Worm (Caenorhabditis elegans) whole organism, L4 larva: Measurements from ENCODE around the gene F47B8.2.

Experiments used
- F10B5.3 ChIP-seq: sonication (generic microtip); optimal IDR thresholded peaks from 2 replicates; lab custom pipeline; 2016; ENCODE audit warnings: mild to moderate bottlenecking, missing genetic modification characterization, missing compliant biosample characterization
- F44E2.7 ChIP-seq: fragments of 200-800 bp; sonication (Bioruptor generic); IDR thresholded peaks from 2 replicates; pipeline ENCODE4 v2.1.2; 2022; ENCODE audit warnings: missing genetic modification characterization, missing compliant biosample characterization
- R02D3.7 ChIP-seq: fragments of 150-350 bp; sonication (generic microtip); optimal IDR thresholded peaks from 3 replicates; lab custom pipeline; 2014; ENCODE audit warnings: missing biosample characterization, missing genetic modification characterization
- T26A8.4 ChIP-seq: fragments of 200-800 bp; sonication (Bioruptor generic); IDR thresholded peaks from 2 replicates; pipeline ENCODE4 v1.3.6; 2022; ENCODE audit warnings: missing genetic modification characterization, missing compliant biosample characterization
- Y105C5A.15 ChIP-seq: fragments of 200-800 bp; sonication (Bioruptor generic); IDR thresholded peaks from 2 replicates; pipeline ENCODE4 v1.3.6; 2022; ENCODE audit warnings: missing genetic modification characterization, missing compliant biosample characterization
- Y48G9A.11 ChIP-seq: fragments of 200-800 bp; sonication (Bioruptor generic); IDR thresholded peaks from 2 replicates; pipeline ENCODE4 v1.3.6; 2022; ENCODE audit warnings: missing genetic modification reagents, missing genetic modification characterization, missing compliant biosample characterization
- Y5F2A.4 ChIP-seq: fragments of 200-800 bp; sonication (Bioruptor generic); optimal IDR thresholded peaks from 2 replicates; lab custom pipeline; 2018; ENCODE audit warnings: mild to moderate bottlenecking, missing genetic modification characterization, missing compliant biosample characterization
- aha-1 ChIP-seq: fragments of 150-350 bp; peaks from one replicate; lab custom pipeline; 2014; ENCODE audit warnings: missing biosample characterization, missing genetic modification characterization
- attf-4 ChIP-seq: sonication (generic microtip); optimal IDR thresholded peaks from 3 replicates; lab custom pipeline; 2017; ENCODE audit warnings: missing biosample characterization, missing genetic modification characterization
- ceh-62 ChIP-seq: sonication (generic microtip); optimal IDR thresholded peaks from 2 replicates; lab custom pipeline; 2017; ENCODE audit warnings: missing biosample characterization, missing genetic modification characterization
- ceh-82 ChIP-seq: sonication (generic microtip); optimal IDR thresholded peaks from 2 replicates; lab custom pipeline; 2017; ENCODE audit warnings: missing biosample characterization, missing genetic modification characterization
- ces-1 ChIP-seq: fragments of 150-350 bp; sonication (generic microtip); optimal IDR thresholded peaks from 4 replicates; lab custom pipeline; 2014; ENCODE audit warnings: missing biosample characterization, missing genetic modification reagents, missing genetic modification characterization
- daf-16 ChIP-seq, 3 experiments: sonication (generic microtip); optimal IDR thresholded peaks; 2 replicates each; lab custom pipeline; 2016 to 2017; ENCODE audit warnings: missing genetic modification characterization in 3 of 3, missing genetic modification reagents in 3 of 3, mild to moderate bottlenecking in 2 of 3, missing compliant biosample characterization in 2 of 3, missing biosample characterization in 1 of 3, moderate library complexity in 1 of 3
- daf-19 ChIP-seq: fragments of 200-800 bp; sonication (Bioruptor generic); conservative IDR thresholded peaks from 2 replicates; pipeline ENCODE4 v1.3.6; 2022; ENCODE audit warnings: missing genetic modification characterization, missing compliant biosample characterization
- dmd-6 ChIP-seq: fragments of 200-800 bp; sonication (Bioruptor generic); IDR thresholded peaks from 2 replicates; pipeline ENCODE4 v1.3.6; 2022; ENCODE audit warnings: missing genetic modification reagents, missing genetic modification characterization, missing compliant biosample characterization
- dpl-1 ChIP-seq: fragments of 150-350 bp; optimal IDR thresholded peaks from 2 replicates; lab custom pipeline; 2014; ENCODE audit warnings: missing biosample characterization, missing genetic modification reagents, missing genetic modification characterization
- dve-1 ChIP-seq: sonication (generic microtip); optimal IDR thresholded peaks from 2 replicates; lab custom pipeline; 2017; ENCODE audit warnings: antibody characterized with exemption, mild to moderate bottlenecking, missing genetic modification characterization, missing compliant biosample characterization; ENCODE audit not compliant: insufficient read depth
- fos-1 ChIP-seq: fragments of 150-350 bp; optimal IDR thresholded peaks from 2 replicates; lab custom pipeline; 2014; ENCODE audit warnings: missing biosample characterization, missing genetic modification characterization
- gei-8 ChIP-seq: fragments of 200-800 bp; sonication (Bioruptor generic); optimal IDR thresholded peaks from 2 replicates; lab custom pipeline; 2018; ENCODE audit warnings: mild to moderate bottlenecking, missing genetic modification characterization, missing compliant biosample characterization
- hif-1 ChIP-seq, 2 experiments: sonication (generic microtip); optimal IDR thresholded peaks; 2 replicates each; lab custom pipeline; 2016 to 2017; ENCODE audit warnings: missing compliant biosample characterization in 2 of 2, missing genetic modification characterization in 2 of 2, missing genetic modification reagents in 2 of 2, missing genotype in 2 of 2, mild to moderate bottlenecking in 1 of 2
- hlh-11 ChIP-seq: fragments of 200-800 bp; sonication (Bioruptor generic); optimal IDR thresholded peaks from 2 replicates; lab custom pipeline; 2018; ENCODE audit warnings: mild to moderate bottlenecking, missing genetic modification characterization, missing compliant biosample characterization
- lin-29 ChIP-seq: fragments of 200-800 bp; sonication (Bioruptor generic); IDR thresholded peaks from 2 replicates; pipeline ENCODE4 v1.3.6; 2022; ENCODE audit warnings: missing genetic modification reagents, missing genetic modification characterization, missing compliant biosample characterization
- lin-39 ChIP-seq: fragments of 150-350 bp; optimal IDR thresholded peaks from 2 replicates; lab custom pipeline; 2014; ENCODE audit warnings: missing biosample characterization, missing genetic modification reagents, missing genetic modification characterization
- mep-1 ChIP-seq: fragments of 150-350 bp; sonication (generic microtip); optimal IDR thresholded peaks from 3 replicates; lab custom pipeline; 2014; ENCODE audit warnings: missing biosample characterization, missing genetic modification characterization
- mes-2 ChIP-seq: sonication (generic microtip); optimal IDR thresholded peaks from 2 replicates; lab custom pipeline; 2016; ENCODE audit warnings: missing genotype, mild to moderate bottlenecking, missing genetic modification characterization, missing compliant biosample characterization; ENCODE audit not compliant: poor library complexity, severe bottlenecking
- mxl-3 ChIP-seq: fragments of 200-800 bp; sonication (Bioruptor generic); optimal IDR thresholded peaks from 2 replicates; lab custom pipeline; 2018; ENCODE audit warnings: mild to moderate bottlenecking, missing genetic modification characterization, missing compliant biosample characterization
- nhr-11 ChIP-seq: fragments of 150-350 bp; optimal IDR thresholded peaks from 2 replicates; lab custom pipeline; 2014; ENCODE audit warnings: missing biosample characterization, missing genetic modification characterization
- nhr-25 ChIP-seq: sonication (generic microtip); optimal IDR thresholded peaks from 2 replicates; lab custom pipeline; 2017; ENCODE audit warnings: missing genetic modification characterization, mild to moderate bottlenecking, missing compliant biosample characterization, antibody characterized with exemption, moderate library complexity, borderline replicate concordance; ENCODE audit not compliant: insufficient read depth
- nhr-76 ChIP-seq: fragments of 150-350 bp; optimal IDR thresholded peaks from 2 replicates; lab custom pipeline; 2014; ENCODE audit warnings: missing biosample characterization, missing genetic modification characterization
- php-3 ChIP-seq: fragments of 200-800 bp; sonication (Bioruptor generic); IDR thresholded peaks from 2 replicates; pipeline ENCODE4 v1.3.6; 2022; ENCODE audit warnings: missing genetic modification reagents, missing genetic modification characterization, missing compliant biosample characterization
- pqm-1 ChIP-seq: sonication (generic microtip); optimal IDR thresholded peaks from 2 replicates; lab custom pipeline; 2017; ENCODE audit warnings: missing biosample characterization, missing genetic modification characterization
- saeg-2 ChIP-seq: fragments of 200-800 bp; sonication (Bioruptor generic); IDR thresholded peaks from 2 replicates; pipeline ENCODE4 v1.3.6; 2022; ENCODE audit warnings: missing genetic modification reagents, missing genetic modification characterization, missing compliant biosample characterization
- sdz-12 ChIP-seq: fragments of 200-800 bp; sonication (Bioruptor generic); optimal IDR thresholded peaks from 2 replicates; lab custom pipeline; 2018; ENCODE audit warnings: mild to moderate bottlenecking, missing genetic modification characterization, missing compliant biosample characterization
- skn-1 ChIP-seq: fragments of 150-350 bp; optimal IDR thresholded peaks from 2 replicates; lab custom pipeline; 2014; ENCODE audit warnings: missing biosample characterization, missing genetic modification characterization
- snpc-4 ChIP-seq: fragments of 150-350 bp; optimal IDR thresholded peaks from 2 replicates; lab custom pipeline; 2014; ENCODE audit warnings: missing biosample characterization, missing genetic modification characterization
- spr-1 ChIP-seq: sonication (generic microtip); optimal IDR thresholded peaks from 2 replicates; lab custom pipeline; 2016; ENCODE audit warnings: mild to moderate bottlenecking, missing genetic modification characterization, missing compliant biosample characterization
- tag-97 ChIP-seq: fragments of 200-800 bp; sonication (Bioruptor generic); IDR thresholded peaks from 2 replicates; pipeline ENCODE4 v1.3.6; 2022; ENCODE audit warnings: missing genetic modification characterization, missing compliant biosample characterization
- vab-7 ChIP-seq: fragments of 200-800 bp; sonication (Bioruptor generic); IDR thresholded peaks from 2 replicates; pipeline ENCODE4 v1.3.6; 2022; ENCODE audit warnings: missing genetic modification reagents, missing genetic modification characterization, missing compliant biosample characterization
- zag-1 ChIP-seq: fragments of 150-350 bp; optimal IDR thresholded peaks from 2 replicates; lab custom pipeline; 2014; ENCODE audit warnings: missing biosample characterization, missing genetic modification characterization
- zfp-3 ChIP-seq: fragments of 200-800 bp; sonication (Bioruptor generic); conservative IDR thresholded peaks from 2 replicates; pipeline ENCODE4 v1.3.6; 2022; ENCODE audit warnings: missing genetic modification reagents, missing genetic modification characterization, missing compliant biosample characterization
- zip-2 ChIP-seq: fragments of 150-350 bp; optimal IDR thresholded peaks from 2 replicates; lab custom pipeline; 2014; ENCODE audit warnings: missing biosample characterization, missing genetic modification characterization

The F47B8.2 gene

DNA sequence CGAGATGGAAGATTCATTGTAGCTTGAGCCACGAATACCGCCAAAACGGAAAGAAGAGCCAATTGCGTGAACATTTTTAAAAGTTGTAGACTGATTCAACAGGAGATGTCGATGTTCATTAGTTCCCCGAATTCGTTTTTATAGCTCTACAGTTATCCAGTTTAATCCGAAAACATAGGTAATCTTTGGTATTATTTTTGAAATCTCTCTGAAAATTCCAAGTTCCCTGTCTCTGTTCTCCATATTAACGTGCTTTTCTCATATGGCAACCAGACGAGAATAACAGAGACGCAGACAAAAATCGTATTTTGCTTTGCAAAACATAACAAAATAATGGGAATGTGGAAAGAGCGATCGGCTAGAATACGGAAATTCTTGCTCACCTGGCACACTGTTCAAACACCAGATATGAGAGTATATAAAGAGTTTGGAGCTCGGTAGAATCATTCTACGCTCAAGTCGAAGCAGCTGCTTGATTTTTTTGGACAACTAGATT lies 16.8 kb downstream of the F47B8.2 start, which contains the start of the genes spig-3 and F14D7.12:
Gene spig-3, minus strand, starts transcription at position 101 of the 496 bp plus-strand sequence.
Gene F14D7.12, plus strand, starts transcription at position 446 of the 496 bp plus-strand sequence.
- TF ChIP-seq zfp-3 (no peak), lin-29 (GFP tag; lab: Robert Waterston, UW) (no peak), vab-7 (GFP tag; lab: Robert Waterston, UW) (no peak), nhr-25 (no peak), hlh-11 (no peak), hif-1 (tag; optimal IDR thresholded peaks at IDR 0.05; lab: Kevin White, UChicago) (no peak), Y105C5A.15 (GFP tag; lab: Robert Waterston, UW) (no peak), R02D3.7 (tag; lab: Kevin White, UChicago) (no peak), F10B5.3 (tag; lab: Kevin White, UChicago) (no peak), Y5F2A.4 (no peak), attf-4 (tag; lab: Kevin White, UChicago) (no peak), ceh-82 (tag; lab: Kevin White, UChicago) (no peak), zag-1 (tag; lab: Kevin White, UChicago) (no peak), F44E2.7 (GFP tag; lab: Robert Waterston, UW) (no peak), lin-39 (no peak), spr-1 (no peak)

DNA sequence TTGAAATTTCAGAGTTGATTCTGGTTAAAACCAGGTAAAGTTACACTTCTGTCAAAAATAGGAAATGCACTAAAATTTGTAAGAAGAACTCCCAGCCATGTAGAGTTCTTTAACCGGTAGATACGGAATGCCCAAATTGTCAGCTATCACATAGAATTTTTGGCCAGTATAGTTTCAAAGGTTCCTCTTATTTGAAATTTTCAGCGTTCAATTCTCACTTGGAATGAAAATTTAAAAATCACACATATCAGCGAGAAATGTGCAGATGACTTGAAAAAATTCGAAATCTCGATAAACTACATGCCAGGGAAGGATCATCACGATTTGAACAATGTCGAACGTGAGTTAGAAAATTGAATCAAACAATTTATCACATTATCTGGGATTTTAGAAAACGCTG lies 19.9 kb downstream of the F47B8.2 start, which contains the start of gene F14D7.3:
Gene F14D7.3, plus strand, starts transcription at position 301 of the 400 bp plus-strand sequence.
- TF ChIP-seq ces-1 (GFP tag; lab: Kevin White, UChicago) (no peak), daf-19 (GFP tag; lab: Robert Waterston, UW) (no peak), dve-1 (tag; lab: Kevin White, UChicago) (no peak), ceh-62 (tag; lab: Kevin White, UChicago) (no peak), Y48G9A.11 (GFP tag; lab: Robert Waterston, UW) (no peak), pqm-1 (tag; lab: Kevin White, UChicago) (no peak), dmd-6 (GFP tag; lab: Robert Waterston, UW) (no peak), nhr-11 (no peak), saeg-2 (GFP tag; lab: Robert Waterston, UW) (no peak), snpc-4 (tag; lab: Kevin White, UChicago) (no peak), nhr-76 (tag; lab: Kevin White, UChicago) (no peak)
- TF ChIP-seq, all 104 proteins: peak for 0

DNA sequence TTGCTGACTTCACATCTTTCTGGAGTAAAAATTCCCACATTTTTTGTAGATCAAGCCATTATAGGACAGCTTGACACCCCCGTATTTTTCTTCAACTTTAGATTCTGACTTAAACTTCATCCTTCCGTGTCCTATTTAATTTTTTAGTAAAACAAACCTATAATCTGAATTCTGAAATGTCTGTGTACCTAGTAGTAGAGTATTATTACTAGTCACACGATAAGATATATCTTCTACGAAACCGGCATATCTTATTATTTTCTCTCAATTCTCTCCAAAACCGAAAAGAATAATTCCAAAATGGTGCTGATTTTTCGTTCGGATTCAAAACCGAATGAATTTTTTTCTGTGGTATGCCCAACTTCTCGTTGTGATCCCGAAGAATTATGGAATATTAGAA lies 22.0 kb downstream of the F47B8.2 start, which contains the start of gene F14D7.9:
Gene F14D7.9, plus strand, starts transcription at position 301 of the 400 bp plus-strand sequence.
- TF ChIP-seq mxl-3 (GFP tag; lab: Kevin White, UChicago) (no peak), nhr-76 (tag; lab: Kevin White, UChicago) (no peak), tag-97 (GFP tag; lab: Robert Waterston, UW) (no peak), F44E2.7 (GFP tag; lab: Robert Waterston, UW) (no peak), aha-1 (tag; lab: Kevin White, UChicago) (no peak), ceh-82 (tag; lab: Kevin White, UChicago) (no peak), daf-16 (GFP tag; optimal IDR thresholded peaks at IDR 0.05; lab: Kevin White, UChicago) (no peak), daf-16 (tag; optimal IDR thresholded peaks at IDR 0.05; lab: Kevin White, UChicago) (no peak), gei-8 (GFP tag; lab: Kevin White, UChicago) (no peak), hif-1 (tag; optimal IDR thresholded peaks at IDR 0.05; lab: Kevin White, UChicago) (no peak), vab-7 (GFP tag; lab: Robert Waterston, UW) (no peak), mep-1 (tag; lab: Kevin White, UChicago) (no peak), mes-2 (tag; lab: Kevin White, UChicago) (no peak), php-3 (GFP tag; lab: Robert Waterston, UW) (no peak), T26A8.4 (no peak), skn-1 (no peak), fos-1 (tag; lab: Kevin White, UChicago) (no peak), zip-2 (no peak), dpl-1 (no peak), sdz-12 (GFP tag; lab: Kevin White, UChicago) (no peak), R02D3.7 (tag; lab: Kevin White, UChicago) (no peak)
